Worm (Caenorhabditis elegans) whole organism, L1 larva: ENCODE results near the gene col-99.

Experiments
- ama-1 ChIP-seq: fragments of 150-350 bp; optimal IDR thresholded peaks from 2 replicates; lab custom pipeline; 2014
- dpl-1 ChIP-seq, 3 experiments: fragments of 150-350 bp in 2 of 3; sonication (generic microtip) in 1 of 3; optimal IDR thresholded peaks; 2 replicates each; lab custom pipeline; 2014 to 2017; ENCODE audit warnings: missing biosample characterization in 3 of 3, missing genetic modification characterization in 3 of 3, missing genetic modification reagents in 3 of 3
- egl-13 ChIP-seq: sonication (generic microtip); optimal IDR thresholded peaks from 2 replicates; lab custom pipeline; 2016; ENCODE audit warnings: missing genotype, missing genetic modification reagents, missing genetic modification characterization, missing compliant biosample characterization
- fkh-10 ChIP-seq: sonication (generic microtip); optimal IDR thresholded peaks from 2 replicates; lab custom pipeline; 2017; ENCODE audit warnings: missing biosample characterization, missing genetic modification reagents, missing genetic modification characterization
- lin-15B ChIP-seq: fragments of 150-350 bp; sonication (generic microtip); optimal IDR thresholded peaks from 3 replicates; lab custom pipeline; 2014; ENCODE audit warnings: missing biosample characterization, missing genetic modification characterization
- lsy-2 ChIP-seq, 2 experiments: fragments of 150-350 bp; optimal IDR thresholded peaks; 2 replicates each; lab custom pipeline; 2014; ENCODE audit warnings: missing biosample characterization in 2 of 2, missing genetic modification characterization in 2 of 2
- nhr-12 ChIP-seq: sonication (generic microtip); optimal IDR thresholded peaks from 2 replicates; lab custom pipeline; 2017; ENCODE audit warnings: missing biosample characterization, missing genetic modification characterization
- rnt-1 ChIP-seq: sonication (generic microtip); optimal IDR thresholded peaks from 2 replicates; lab custom pipeline; 2016; ENCODE audit warnings: mild to moderate bottlenecking, missing genetic modification characterization, moderate library complexity, missing compliant biosample characterization
- unc-98 ChIP-seq: fragments of 200-800 bp; sonication (Bioruptor generic); IDR thresholded peaks from 2 replicates; pipeline ENCODE4 v1.3.6; 2022; ENCODE audit warnings: missing genetic modification characterization, missing compliant biosample characterization
- ztf-4 ChIP-seq: fragments of 150-350 bp; optimal IDR thresholded peaks from 2 replicates; lab custom pipeline; 2014; ENCODE audit warnings: missing biosample characterization, missing genetic modification characterization

DNA sequence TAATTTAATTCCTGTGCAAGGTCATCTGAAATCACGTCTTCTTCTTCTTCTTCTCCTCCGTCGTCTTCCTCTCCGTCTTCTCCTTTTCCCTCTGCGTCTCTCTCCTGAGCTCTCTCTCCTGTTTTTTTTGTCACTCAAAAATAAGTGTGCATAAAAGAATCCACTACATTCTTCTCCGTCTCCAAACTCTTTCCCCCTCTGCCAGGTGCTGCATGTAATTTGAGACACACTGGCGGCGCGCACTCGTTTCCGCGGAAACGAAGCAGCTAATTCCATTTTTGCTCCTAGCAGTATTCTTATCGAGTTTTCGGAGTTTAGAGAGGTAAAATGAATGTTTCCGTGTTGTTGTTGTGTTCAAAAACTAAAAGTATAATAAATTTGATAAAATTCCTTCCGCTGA, 38.4 kb upstream of the col-99 start:
- TF ChIP-seq fkh-10 (GFP tag; lab: Kevin White, UChicago): no peak
- no peak for TF ChIP-seq dpl-1 (GFP tag; optimal IDR thresholded peaks at IDR 0.05; lab: Kevin White, UChicago)
- TF ChIP-seq rnt-1 (tag; lab: Kevin White, UChicago): no peak
- no peak for TF ChIP-seq ztf-4 (tag; lab: Kevin White, UChicago)
- no peak for TF ChIP-seq nhr-12 (tag; lab: Kevin White, UChicago)
- no peak for TF ChIP-seq unc-98 (GFP tag; lab: Robert Waterston, UW)
- TF ChIP-seq lsy-2 (tag; optimal IDR thresholded peaks at IDR 0.05; lab: Kevin White, UChicago): peak in 1 of 2 experiments; percentile 14
- no peak for TF ChIP-seq egl-13 (tag; lab: Kevin White, UChicago)
- TF ChIP-seq lin-15B (tag; lab: Kevin White, UChicago): no peak
- TF ChIP-seq ama-1 (lab: Kevin White, UChicago): no peak
